Fruit fly (Drosophila melanogaster) whole organism, embryonic: ENCODE measurements around the gene kis.

Experiments
- Adf1 ChIP-seq: fragments of 200-800 bp; sonication (Bioruptor generic); IDR thresholded peaks from 2 replicates; pipeline ENCODE4 v1.3.6; 2022; ENCODE audit warnings: missing biosample characterization, missing genetic modification characterization
- CG10543 ChIP-seq: fragments of 200-800 bp; sonication (Bioruptor generic); optimal IDR thresholded peaks from 3 replicates; lab custom pipeline; 2017; ENCODE audit warnings: missing biosample characterization, mild to moderate bottlenecking, missing genetic modification characterization, moderate library complexity
- CG11398 ChIP-seq: fragments of 200-800 bp; sonication (Bioruptor generic); optimal IDR thresholded peaks from 2 replicates; lab custom pipeline; 2016; ENCODE audit warnings: missing biosample characterization, missing genetic modification characterization
- CG11560 ChIP-seq: fragments of 200-800 bp; sonication (Bioruptor generic); IDR thresholded peaks from 3 replicates; pipeline ENCODE4 v1.3.6; 2022; ENCODE audit warnings: missing biosample characterization, missing genetic modification characterization
- CG12299 ChIP-seq: fragments of 200-800 bp; sonication (Bioruptor generic); optimal IDR thresholded peaks from 2 replicates; lab custom pipeline; 2018; ENCODE audit warnings: missing biosample characterization, mild to moderate bottlenecking, missing genetic modification characterization
- CG13287 ChIP-seq: fragments of 200-800 bp; sonication (Bioruptor generic); IDR thresholded peaks from 2 replicates; pipeline ENCODE4 v1.3.6; 2022; ENCODE audit warnings: missing biosample characterization, missing genetic modification characterization; ENCODE audit not compliant: partially characterized antibody
- CG14667 ChIP-seq: fragments of 200-800 bp; sonication (Bioruptor generic); IDR thresholded peaks from 2 replicates; pipeline ENCODE4 v1.3.6; 2022; ENCODE audit warnings: missing biosample characterization, missing genetic modification characterization
- CG15514 ChIP-seq: fragments of 200-800 bp; sonication (Bioruptor generic); optimal IDR thresholded peaks from 3 replicates; lab custom pipeline; 2017; ENCODE audit warnings: missing biosample characterization, missing genetic modification characterization, mild to moderate bottlenecking, moderate library complexity, missing genetic modification reagents
- CG1832 ChIP-seq: fragments of 200-800 bp; sonication (Bioruptor generic); optimal IDR thresholded peaks from 2 replicates; lab custom pipeline; 2017; ENCODE audit warnings: missing biosample characterization, mild to moderate bottlenecking, missing genetic modification characterization, inconsistent platforms
- CG2129 ChIP-seq: fragments of 200-800 bp; sonication (Bioruptor generic); IDR thresholded peaks from 2 replicates; pipeline ENCODE4 v1.3.6; 2022; ENCODE audit warnings: missing biosample characterization, missing genetic modification characterization; ENCODE audit not compliant: partially characterized antibody
- CG2199 ChIP-seq: fragments of 200-800 bp; sonication (Bioruptor generic); IDR thresholded peaks from 3 replicates; pipeline ENCODE4 v1.3.6; 2022; ENCODE audit warnings: missing biosample characterization, missing genetic modification characterization
- CG2889 ChIP-seq: fragments of 200-800 bp; sonication (Bioruptor generic); IDR thresholded peaks from 3 replicates; pipeline ENCODE4 v1.3.6; 2022; ENCODE audit warnings: missing biosample characterization, missing genetic modification characterization
- CG33557 ChIP-seq: fragments of 200-800 bp; sonication (Bioruptor generic); optimal IDR thresholded peaks from 2 replicates; lab custom pipeline; 2019; ENCODE audit warnings: missing biosample characterization, mild to moderate bottlenecking, missing genetic modification characterization, moderate library complexity
- CG34376 ChIP-seq: fragments of 200-800 bp; sonication (Bioruptor generic); optimal IDR thresholded peaks from 2 replicates; lab custom pipeline; 2018; ENCODE audit warnings: missing biosample characterization, mild to moderate bottlenecking, missing genetic modification characterization
- CG3726 ChIP-seq: fragments of 200-800 bp; sonication (Bioruptor generic); IDR thresholded peaks from 3 replicates; pipeline ENCODE4, ENCODE4 v1.3.6; 2022; ENCODE audit warnings: missing biosample characterization, missing genetic modification characterization
- CG4328 ChIP-seq: fragments of 200-800 bp; sonication (Bioruptor generic); optimal IDR thresholded peaks from 3 replicates; lab custom pipeline; 2017; ENCODE audit warnings: missing biosample characterization, missing genetic modification reagents, missing genetic modification characterization
- CG4424 ChIP-seq: fragments of 200-800 bp; sonication (Bioruptor generic); optimal IDR thresholded peaks from 3 replicates; lab custom pipeline; 2016; ENCODE audit warnings: missing biosample characterization, missing genetic modification characterization
- CG7357 ChIP-seq: fragments of 200-800 bp; sonication (Bioruptor generic); IDR thresholded peaks from 3 replicates; pipeline ENCODE4 v1.3.6; 2022; ENCODE audit warnings: missing biosample characterization, missing genetic modification characterization
- CG8281 ChIP-seq: fragments of 200-800 bp; sonication (Bioruptor generic); optimal IDR thresholded peaks from 2 replicates; lab custom pipeline; 2018; ENCODE audit warnings: missing biosample characterization, mild to moderate bottlenecking, missing genetic modification characterization, moderate library complexity
- CG8944 ChIP-seq: fragments of 200-800 bp; sonication (Bioruptor generic); optimal IDR thresholded peaks from 3 replicates; lab custom pipeline; 2016; ENCODE audit warnings: missing biosample characterization, missing genetic modification characterization
- CG9932 ChIP-seq: fragments of 200-800 bp; sonication (Bioruptor generic); IDR thresholded peaks from 2 replicates; pipeline ENCODE4 v1.3.6; 2022; ENCODE audit warnings: missing biosample characterization, missing genetic modification characterization
- Camta ChIP-seq: fragments of 200-800 bp; sonication (Bioruptor generic); optimal IDR thresholded peaks from 2 replicates; lab custom pipeline; 2016; ENCODE audit warnings: missing biosample characterization, missing genetic modification characterization
- Dp ChIP-seq: fragments of 200-800 bp; sonication (Bioruptor generic); optimal IDR thresholded peaks from 2 replicates; lab custom pipeline; 2018; ENCODE audit warnings: missing biosample characterization, mild to moderate bottlenecking, missing genetic modification characterization, moderate library complexity
- Drgx ChIP-seq: fragments of 200-800 bp; sonication (Bioruptor generic); IDR thresholded peaks from 2 replicates; pipeline ENCODE4 v1.3.6; 2022; ENCODE audit warnings: missing biosample characterization, missing genetic modification characterization
- Gsc ChIP-seq: fragments of 200-800 bp; sonication (Bioruptor generic); IDR thresholded peaks from 2 replicates; pipeline ENCODE4 v1.3.6; 2022; ENCODE audit warnings: missing biosample characterization, missing genetic modification characterization
- Gug ChIP-seq: fragments of 200-800 bp; sonication (Bioruptor generic); IDR thresholded peaks from 4 replicates; pipeline ENCODE4 v1.3.6; 2022; ENCODE audit warnings: missing biosample characterization, missing genetic modification characterization
- HLHmδ ChIP-seq: fragments of 200-800 bp; sonication (Bioruptor generic); optimal IDR thresholded peaks from 2 replicates; lab custom pipeline; 2018; ENCODE audit warnings: missing biosample characterization, mild to moderate bottlenecking, missing genetic modification characterization, moderate library complexity
- HmgD ChIP-seq: fragments of 200-800 bp; sonication (Bioruptor generic); optimal IDR thresholded peaks from 3 replicates; lab custom pipeline; 2016; ENCODE audit warnings: missing biosample characterization, missing genetic modification characterization
- Kr ChIP-seq: fragments of 200-800 bp; sonication (Bioruptor generic); optimal IDR thresholded peaks from 2 replicates; lab custom pipeline; 2017; ENCODE audit warnings: missing biosample characterization, mild to moderate bottlenecking, missing genetic modification characterization
- Mrtf ChIP-seq: fragments of 200-800 bp; sonication (Bioruptor generic); IDR thresholded peaks from 3 replicates; pipeline ENCODE4 v1.3.6; 2022; ENCODE audit warnings: missing biosample characterization, missing genetic modification characterization
- Oaz ChIP-seq: fragments of 200-800 bp; sonication (Bioruptor generic); IDR thresholded peaks from 2 replicates; pipeline ENCODE4 v1.3.6; 2022; ENCODE audit warnings: missing biosample characterization, missing genetic modification characterization
- Trl ChIP-seq, 3 experiments: fragments of >200 bp in 2 of 3; fragments of 200-800 bp in 1 of 3; sonication (Bioruptor generic) in 1 of 3; optimal IDR thresholded peaks; 2 replicates in 1 of 3; 3 replicates in 2 of 3; lab custom pipeline; 2016 to 2017; ENCODE audit warnings: missing biosample characterization in 1 of 3, missing genetic modification characterization in 1 of 3
- bbx ChIP-seq: fragments of 200-800 bp; sonication (Bioruptor generic); IDR thresholded peaks from 2 replicates; pipeline ENCODE4 v1.3.6; 2022; ENCODE audit warnings: missing biosample characterization, missing genetic modification characterization; ENCODE audit not compliant: partially characterized antibody
- bcd ChIP-seq: fragments of 200-800 bp; sonication (Bioruptor generic); optimal IDR thresholded peaks from 2 replicates; lab custom pipeline; 2017; ENCODE audit warnings: missing biosample characterization, mild to moderate bottlenecking, missing genetic modification characterization
- crol ChIP-seq: fragments of 200-800 bp; sonication (Bioruptor generic); IDR thresholded peaks from 2 replicates; pipeline ENCODE4 v1.3.6; 2022; ENCODE audit warnings: missing biosample characterization, missing genetic modification characterization
- disco-r ChIP-seq: fragments of 200-800 bp; sonication (Bioruptor generic); optimal IDR thresholded peaks from 2 replicates; lab custom pipeline; 2016; ENCODE audit warnings: missing biosample characterization, missing genetic modification characterization
- dmrt11E ChIP-seq: fragments of 200-800 bp; sonication (Bioruptor generic); optimal IDR thresholded peaks from 3 replicates; lab custom pipeline; 2018; ENCODE audit warnings: missing biosample characterization, mild to moderate bottlenecking, missing genetic modification characterization, moderate library complexity
- ewg ChIP-seq: fragments of 200-800 bp; sonication (Bioruptor generic); optimal IDR thresholded peaks from 3 replicates; lab custom pipeline; 2017; ENCODE audit warnings: mild to moderate bottlenecking, missing biosample characterization, missing genetic modification reagents, missing genetic modification characterization
- gce ChIP-seq: fragments of 200-800 bp; sonication (Bioruptor generic); IDR thresholded peaks from 3 replicates; pipeline ENCODE4 v1.3.6; 2022; ENCODE audit warnings: missing biosample characterization, missing genetic modification characterization
- grau ChIP-seq: fragments of 200-800 bp; optimal IDR thresholded peaks from 3 replicates; lab custom pipeline; 2019; ENCODE audit warnings: missing biosample characterization, mild to moderate bottlenecking, missing genetic modification characterization, moderate library complexity
- nmo ChIP-seq: fragments of 200-800 bp; sonication (Bioruptor generic); optimal IDR thresholded peaks from 2 replicates; lab custom pipeline; 2018; ENCODE audit warnings: missing biosample characterization, mild to moderate bottlenecking, missing genetic modification characterization, moderate library complexity
- psq ChIP-seq: fragments of 200-800 bp; sonication (Bioruptor generic); optimal IDR thresholded peaks from 2 replicates; lab custom pipeline; 2017; ENCODE audit warnings: missing biosample characterization, missing genetic modification characterization
- sens ChIP-seq: fragments of 200-800 bp; sonication (Bioruptor generic); peaks from one replicate; lab custom pipeline; 2016; ENCODE audit warnings: missing biosample characterization, missing genetic modification characterization
- sim ChIP-seq: fragments of 200-800 bp; sonication (Bioruptor generic); IDR thresholded peaks from 2 replicates; pipeline ENCODE4 v1.3.6; 2022; ENCODE audit warnings: missing biosample characterization, missing genetic modification characterization
- ssp ChIP-seq: fragments of 200-800 bp; sonication (Bioruptor generic); IDR thresholded peaks from 2 replicates; pipeline ENCODE4 v1.3.6; 2022; ENCODE audit warnings: missing biosample characterization, missing genetic modification characterization
- tll ChIP-seq, 2 experiments: fragments of 200-800 bp in 1 of 2; fragments of >200 bp in 1 of 2; sonication (Bioruptor generic) in 1 of 2; optimal IDR thresholded peaks; 2 replicates each; lab custom pipeline; 2017 to 2019; ENCODE audit warnings: missing biosample characterization in 2 of 2, missing genetic modification characterization in 2 of 2, mild to moderate bottlenecking in 1 of 2, moderate library complexity in 1 of 2
- trem ChIP-seq: fragments of 200-800 bp; optimal IDR thresholded peaks from 3 replicates; lab custom pipeline; 2019; ENCODE audit warnings: missing biosample characterization, mild to moderate bottlenecking, missing genetic modification characterization, moderate library complexity
- trh ChIP-seq: fragments of 200-800 bp; sonication (Bioruptor generic); optimal IDR thresholded peaks from 2 replicates; lab custom pipeline; 2016; ENCODE audit warnings: missing biosample characterization, missing genetic modification characterization
- zfh1 ChIP-seq: fragments of 200-800 bp; sonication (Bioruptor generic); IDR thresholded peaks from 3 replicates; pipeline ENCODE4 v1.3.6; 2022; ENCODE audit warnings: missing biosample characterization, missing genetic modification characterization

Gene kis

DNA sequence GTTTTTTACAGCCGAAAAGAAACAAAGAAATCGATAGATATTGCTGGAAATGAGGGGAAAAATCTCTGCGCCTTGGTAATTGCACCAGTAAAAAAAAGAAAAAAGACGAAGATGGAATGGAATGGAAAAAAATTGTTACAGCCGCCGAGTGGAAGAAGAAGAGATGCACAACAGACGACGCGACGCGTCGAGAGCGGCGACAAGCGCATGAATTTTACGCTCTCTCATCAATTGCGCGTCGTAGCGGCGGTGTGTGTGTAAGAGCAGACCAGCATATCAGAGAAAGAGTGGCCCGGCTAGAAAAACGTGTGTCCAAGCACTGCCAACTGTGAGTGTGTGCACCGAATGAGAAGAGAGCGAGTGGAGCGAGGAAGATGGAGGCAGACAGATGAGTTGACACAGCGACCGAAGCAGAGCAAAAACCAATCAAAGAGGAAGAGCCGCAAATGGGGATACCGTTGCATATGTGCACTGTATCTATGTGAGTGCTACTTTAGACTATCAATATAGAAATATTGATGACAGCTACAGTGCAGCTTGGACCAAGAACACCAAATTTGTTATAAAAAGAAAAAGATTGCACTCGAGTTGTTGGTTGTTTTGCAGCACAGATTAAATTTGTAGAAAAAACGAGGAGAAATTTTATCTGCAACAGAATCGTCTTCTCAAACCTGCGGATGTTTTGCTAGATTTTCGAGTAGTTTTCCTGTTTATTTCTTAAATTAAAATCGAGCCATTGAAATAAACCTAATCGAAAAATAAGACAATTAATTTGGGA, 1.4 kb downstream of the kis start (continued):
- peak; percentile 21 for TF ChIP-seq HmgD (GFP tag; lab: Kevin White, UChicago)
- TF ChIP-seq CG7357 (GFP tag; lab: Robert Waterston, UW), result no peak
- TF ChIP-seq bcd (GFP tag; lab: Kevin White, UChicago), result no peak
- no peak for TF ChIP-seq trh
- 0 out of 2 replicates have a peak, but pooled peaks have one; percentile 11 for TF ChIP-seq CG2129
- no peak for TF ChIP-seq disco-r (GFP tag; lab: Kevin White, UChicago)
- peak; percentile 28 for TF ChIP-seq CG10543
- TF ChIP-seq tll (GFP tag; optimal IDR thresholded peaks at IDR 0.05; lab: Kevin White, UChicago), result no peak
- TF ChIP-seq nmo, result peak; percentile 6
- 0 out of 3 replicates have a peak, but pooled peaks have one; percentile 17 for TF ChIP-seq gce
- TF ChIP-seq bbx (GFP tag; lab: Robert Waterston, UW), result peak; percentile 10; the same call in 1 of the 2 replicates
- 0 out of 4 replicates have a peak, but pooled peaks have one; percentile 19 for TF ChIP-seq Gug (GFP tag; lab: Robert Waterston, UW)
- peak; percentile 62 for TF ChIP-seq CG13287
- no peak; the same call in 1 of the 2 replicates for TF ChIP-seq crol (GFP tag; lab: Robert Waterston, UW)
- peak; percentile 84 for TF ChIP-seq grau (tag; lab: Kevin White, UChicago)
- TF ChIP-seq psq (GFP tag; lab: Kevin White, UChicago), result peak; percentile 47
- TF ChIP-seq CG1832, result peak; percentile 80
- no peak for TF ChIP-seq Dp (GFP tag; lab: Kevin White, UChicago)
- TF ChIP-seq Mrtf (GFP tag; lab: Robert Waterston, UW), result no peak
- TF ChIP-seq CG14667, result no peak
- TF ChIP-seq CG11560, result no peak
- no peak for TF ChIP-seq CG9932 (GFP tag; lab: Robert Waterston, UW)
- peak; percentile 7 for TF ChIP-seq CG15514
- no peak for TF ChIP-seq CG2889 (GFP tag; lab: Robert Waterston, UW)
- TF ChIP-seq ssp (GFP tag; lab: Robert Waterston, UW), result no peak
- peak; percentile 93 for TF ChIP-seq CG8281 (tag; lab: Kevin White, UChicago)
- TF ChIP-seq Oaz (GFP tag; lab: Robert Waterston, UW), result no peak
- peak; percentile 60 for TF ChIP-seq ewg (GFP tag; lab: Kevin White, UChicago)
- TF ChIP-seq Gsc (GFP tag; lab: Robert Waterston, UW), result no peak
- no peak for TF ChIP-seq Kr (GFP tag; lab: Kevin White, UChicago)
- TF ChIP-seq Trl (optimal IDR thresholded peaks at IDR 0.05; lab: Kevin White, UChicago), result peak; percentile 95 to 97
- peak; percentile 31 for TF ChIP-seq Trl (GFP tag; optimal IDR thresholded peaks at IDR 0.05; lab: Kevin White, UChicago)
- peak; percentile 21 for TF ChIP-seq CG34376 (GFP tag; lab: Kevin White, UChicago)
- peak; percentile 62 for TF ChIP-seq Drgx (GFP tag; lab: Robert Waterston, UW)
- peak; percentile 87 for TF ChIP-seq sens (GFP tag; lab: Kevin White, UChicago)
- 0 out of 3 replicates have a peak, but pooled peaks have one; percentile 4 for TF ChIP-seq zfh1 (GFP tag; lab: Robert Waterston, UW)
- TF ChIP-seq HLHmδ (GFP tag; lab: Kevin White, UChicago), result peak; percentile 58
- peak; percentile 5 for TF ChIP-seq dmrt11E (tag; lab: Kevin White, UChicago)
- TF ChIP-seq CG2199 (GFP tag; lab: Robert Waterston, UW), result peak; percentile 82
- no peak for TF ChIP-seq CG33557
- TF ChIP-seq Camta (GFP tag; lab: Kevin White, UChicago), result no peak
- no peak for TF ChIP-seq sim
- TF ChIP-seq CG3726 (GFP tag; lab: Robert Waterston, UW), result no peak
- no peak for TF ChIP-seq CG11398 (GFP tag; lab: Kevin White, UChicago)
- TF ChIP-seq CG4424 (GFP tag; lab: Kevin White, UChicago), result peak; percentile 10
- peak; percentile 10 for TF ChIP-seq CG8944
- no peak for TF ChIP-seq CG12299 (tag; lab: Kevin White, UChicago)
- no peak for TF ChIP-seq CG4328 (GFP tag; lab: Kevin White, UChicago)
- TF ChIP-seq Adf1, result peak; percentile 79
- TF ChIP-seq trem (tag; lab: Kevin White, UChicago), result peak; percentile 18
